Worm (Caenorhabditis elegans): ENCODE data around the gene suf-1.

The suf-1 gene

DNA sequence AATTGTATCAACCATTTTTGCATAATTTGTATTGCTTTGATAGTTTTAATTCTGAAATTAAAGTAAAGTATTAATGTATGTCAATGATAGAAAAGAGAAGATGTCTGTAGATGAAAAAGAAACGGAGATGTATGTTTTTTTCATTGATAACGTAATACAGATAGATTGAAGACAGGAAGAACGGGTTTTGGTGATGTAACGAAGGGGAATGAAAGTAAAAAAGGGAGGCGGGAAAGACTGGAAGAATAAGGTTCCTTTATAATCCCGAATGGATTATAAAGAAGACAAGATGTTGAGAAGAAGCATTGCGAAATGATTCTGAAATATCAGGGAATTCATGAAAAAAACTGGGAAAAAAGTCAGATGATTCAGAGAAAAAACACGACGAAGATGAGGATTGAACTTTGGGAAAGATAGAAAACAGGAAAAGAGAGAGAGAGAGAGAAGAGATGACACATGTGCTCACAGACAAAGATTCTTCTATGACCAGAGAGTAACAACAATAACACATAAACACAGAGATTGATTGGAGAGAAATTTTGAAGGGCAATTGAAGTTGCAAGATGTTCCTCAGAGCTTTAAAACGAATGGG lies 18.5 kb upstream of the suf-1 start, which contains the start of gene F54C9.11:
TSS of gene F54C9.11 (minus strand) at position 51 of the 592 bp plus-strand sequence.
- no peak for TF ChIP-seq Y22D7AL.16 (tag; optimal IDR thresholded peaks at IDR 0.05)
- no peak for TF ChIP-seq ama-1 (optimal IDR thresholded peaks at IDR 0.05)
- no peak for TF ChIP-seq ceh-9 (tag; optimal IDR thresholded peaks at IDR 0.05)
- no peak for TF ChIP-seq che-1 (tag; optimal IDR thresholded peaks at IDR 0.05)
- TF ChIP-seq dmd-4 (tag; optimal IDR thresholded peaks at IDR 0.05; ENCODE audit: borderline replicate concordance) = no peak
- no peak for TF ChIP-seq hlh-30 (tag; optimal IDR thresholded peaks at IDR 0.05; ENCODE audit: insufficient read depth)
- TF ChIP-seq ceh-6 (GFP tag; optimal IDR thresholded peaks at IDR 0.05) = no peak
- no peak for TF ChIP-seq T23F11.4 (GFP tag; optimal IDR thresholded peaks at IDR 0.05)

DNA sequence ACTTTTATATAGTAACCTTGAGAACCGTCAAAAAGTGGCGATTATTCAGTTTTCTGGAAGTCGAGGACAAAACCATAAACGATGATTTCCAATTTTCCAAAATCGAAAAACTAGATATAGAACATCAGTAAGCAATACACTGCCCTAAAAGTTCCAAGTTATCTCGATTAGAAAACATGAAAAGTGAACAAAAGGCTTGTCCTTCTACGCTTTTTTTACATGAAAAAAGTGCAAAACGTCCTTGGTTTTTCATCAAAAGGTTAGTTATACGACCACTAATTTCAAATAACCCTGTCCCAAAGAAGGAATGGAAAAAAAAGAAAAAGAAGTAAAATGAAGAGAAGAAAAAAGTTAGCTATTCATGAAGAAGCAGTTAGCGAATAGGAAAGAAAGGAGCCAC lies 17.7 kb upstream of the suf-1 start:
- no peak for TF ChIP-seq hlh-15 (tag; optimal IDR thresholded peaks at IDR 0.05)
- no peak for TF ChIP-seq dmd-4 (tag; optimal IDR thresholded peaks at IDR 0.05; ENCODE audit: borderline replicate concordance)
- TF ChIP-seq lin-11 (tag; optimal IDR thresholded peaks at IDR 0.05) = no peak
- no peak for TF ChIP-seq F13H6.1 (tag; optimal IDR thresholded peaks at IDR 0.05)
- TF ChIP-seq ceh-9 (tag; optimal IDR thresholded peaks at IDR 0.05) = no peak
- no peak for TF ChIP-seq ref-2 (tag; optimal IDR thresholded peaks at IDR 0.05)
- no peak for TF ChIP-seq ceh-6 (GFP tag; optimal IDR thresholded peaks at IDR 0.05)
- TF ChIP-seq pros-1 (tag; optimal IDR thresholded peaks at IDR 0.05) = no peak
- TF ChIP-seq eyg-1 (tag; optimal IDR thresholded peaks at IDR 0.05) = no peak

DNA sequence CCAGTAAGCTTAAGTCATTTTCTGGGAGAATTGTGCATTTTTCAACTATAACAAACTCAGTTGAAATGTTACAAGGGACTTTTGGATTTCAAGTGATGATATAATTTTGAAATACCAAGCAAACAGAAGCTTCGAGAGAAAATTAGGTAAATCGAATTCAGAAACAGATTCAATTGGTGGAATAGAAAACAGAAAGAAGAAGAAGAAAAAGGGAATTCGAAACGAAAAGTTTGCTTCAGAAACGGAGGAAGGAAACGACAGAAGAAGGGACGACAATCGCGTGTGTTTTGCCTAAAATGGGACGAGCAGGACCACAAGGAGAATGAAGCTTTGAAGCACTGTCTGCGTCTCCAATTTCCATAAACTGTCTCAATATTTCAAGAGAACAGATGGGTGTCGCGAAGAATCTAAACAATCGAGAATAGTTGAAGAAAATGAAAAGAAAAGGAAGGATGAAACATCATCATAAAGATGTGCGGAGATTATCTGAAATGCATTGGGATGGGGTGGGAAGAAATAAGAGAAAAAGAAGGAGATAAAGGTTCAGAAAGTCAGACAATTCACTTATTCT lies 15.9 kb upstream of the suf-1 start:
- TF ChIP-seq ceh-31 (tag; optimal IDR thresholded peaks at IDR 0.05) (peak; percentile 54), T23F11.4 (GFP tag; optimal IDR thresholded peaks at IDR 0.05) (no peak), ceh-18 (tag; optimal IDR thresholded peaks at IDR 0.05) (no peak), ref-2 (tag; optimal IDR thresholded peaks at IDR 0.05) (no peak), unc-42 (tag; optimal IDR thresholded peaks at IDR 0.05) (peak; percentile 96), hlh-15 (tag; optimal IDR thresholded peaks at IDR 0.05) (no peak)

DNA sequence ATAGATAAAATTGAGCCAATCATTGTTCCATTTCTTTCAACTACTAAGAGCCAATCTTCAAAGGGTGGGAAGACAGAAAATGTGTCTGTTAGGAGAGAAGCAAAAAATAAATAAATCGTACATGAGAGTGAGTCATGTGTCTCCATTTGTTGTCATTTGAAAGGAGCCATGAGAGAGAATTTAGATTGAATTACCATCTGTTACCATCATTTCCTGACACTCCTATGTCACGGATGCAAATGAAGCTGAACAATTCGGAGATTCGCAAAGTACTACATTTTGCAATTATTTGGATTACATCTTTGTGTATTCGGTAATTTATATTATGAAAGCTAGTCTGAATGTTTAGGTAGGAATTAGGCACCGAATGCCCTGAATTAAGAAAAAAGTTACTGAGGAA lies 15.2 kb upstream of the suf-1 start:
- TF ChIP-seq tbx-7 (tag; optimal IDR thresholded peaks at IDR 0.05) (no peak), unc-42 (tag; optimal IDR thresholded peaks at IDR 0.05) (peak; percentile 81)

DNA sequence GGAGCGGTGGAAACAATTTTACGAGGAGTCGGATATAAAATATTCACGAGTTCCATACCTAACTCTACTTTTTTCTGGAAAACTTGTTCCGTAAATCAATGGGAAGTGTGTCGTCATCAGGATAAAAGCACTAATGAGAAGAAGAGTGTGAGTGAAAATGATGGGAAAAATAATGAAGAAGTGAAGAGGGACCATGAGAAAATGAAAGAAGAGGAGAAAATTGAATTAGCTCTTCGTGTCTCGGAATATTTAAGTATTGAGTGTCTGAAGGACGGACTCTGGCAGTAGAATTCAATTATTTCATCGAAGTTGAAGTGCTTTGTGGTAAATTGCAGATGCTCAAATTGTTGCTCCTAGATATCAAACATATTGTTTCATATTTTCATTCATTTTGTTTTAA lies 14.4 kb upstream of the suf-1 start:
- TF ChIP-seq sox-2 (GFP tag; IDR thresholded peaks at IDR 0.05) = no peak
- TF ChIP-seq ceh-31 (tag; optimal IDR thresholded peaks at IDR 0.05) = peak; percentile 81
- TF ChIP-seq unc-42 (tag; optimal IDR thresholded peaks at IDR 0.05) = peak; percentile 99
- peak; percentile 53 for TF ChIP-seq ceh-14 (tag; optimal IDR thresholded peaks at IDR 0.05)

DNA sequence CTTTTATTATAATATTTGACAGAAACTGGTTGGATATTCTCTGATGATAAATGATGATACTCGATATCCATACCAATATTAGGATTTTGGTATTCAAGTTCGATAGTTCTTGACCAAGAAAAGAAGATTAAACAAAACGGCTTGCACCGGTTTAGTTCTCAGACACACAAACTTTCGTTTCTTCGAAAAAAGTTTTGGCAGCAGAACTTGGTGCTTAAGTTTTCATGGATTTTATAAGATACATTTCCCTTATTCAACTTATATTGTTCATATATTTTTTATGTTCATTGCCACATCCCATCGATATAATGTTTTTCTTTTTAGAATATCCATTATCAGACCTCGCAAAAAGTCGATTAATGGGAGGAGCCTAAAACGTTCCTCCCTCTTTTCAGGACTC lies 13.0 kb upstream of the suf-1 start, which contains the start of gene aptf-4:
TSS of gene aptf-4 (plus strand) at position 301 of the 400 bp plus-strand sequence.
- TF ChIP-seq hlh-30 (tag; optimal IDR thresholded peaks at IDR 0.05; ENCODE audit: insufficient read depth) (no peak), ets-4 (tag; optimal IDR thresholded peaks at IDR 0.05) (no peak), nhr-11 (tag; optimal IDR thresholded peaks at IDR 0.05) (no peak), fax-1 (tag; optimal IDR thresholded peaks at IDR 0.05) (no peak)

DNA sequence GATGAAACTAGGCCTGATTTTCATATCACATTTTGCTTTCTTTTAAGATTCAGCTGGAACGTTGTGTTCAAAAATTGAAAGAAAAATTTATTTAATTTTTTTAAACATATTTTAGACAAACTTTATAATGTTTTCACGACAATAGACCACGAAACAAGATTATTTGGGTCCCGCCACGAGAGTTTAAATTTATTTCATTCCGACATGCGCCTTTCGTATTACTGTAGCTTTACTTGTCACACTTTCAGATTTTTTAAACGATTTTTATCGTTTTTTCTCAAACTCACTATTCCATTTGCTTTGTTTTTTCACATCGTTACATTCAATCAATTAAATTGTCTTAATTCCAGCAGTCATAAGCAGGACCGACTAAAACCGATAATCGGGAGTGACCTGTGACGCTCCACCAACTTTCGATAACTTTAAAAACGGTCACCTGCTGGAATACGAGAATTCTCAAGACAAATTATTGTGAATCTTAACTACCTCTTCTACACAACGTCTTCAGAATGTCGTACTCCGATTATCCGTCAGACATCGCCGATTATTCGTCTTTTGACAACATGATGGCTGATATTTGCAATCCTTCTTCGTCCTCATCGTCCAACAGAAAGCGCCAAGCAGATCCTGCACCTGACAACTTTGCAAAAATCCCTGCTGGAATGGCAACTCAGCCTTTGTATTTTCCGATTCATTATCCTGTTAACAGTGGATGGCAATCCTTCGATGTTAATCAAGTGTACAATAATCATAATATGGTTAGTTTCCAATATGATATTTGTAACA lies 9.6 kb upstream of the suf-1 start, which contains the start of gene aptf-3:
TSS of gene aptf-3 (plus strand) at position 351 of the 786 bp plus-strand sequence.
- TF ChIP-seq syd-9 (tag; optimal IDR thresholded peaks at IDR 0.05) = no peak
- no peak for TF ChIP-seq pros-1 (tag; optimal IDR thresholded peaks at IDR 0.05)
- TF ChIP-seq ceh-22 (tag; optimal IDR thresholded peaks at IDR 0.05) = no peak
- no peak for TF ChIP-seq Y22D7AL.16 (tag; optimal IDR thresholded peaks at IDR 0.05)
- TF ChIP-seq ceh-31 (tag; optimal IDR thresholded peaks at IDR 0.05) = no peak
- TF ChIP-seq hlh-13 (GFP tag; optimal IDR thresholded peaks at IDR 0.05) = no peak
- no peak for TF ChIP-seq lin-11 (tag; optimal IDR thresholded peaks at IDR 0.05)
- TF ChIP-seq npax-4 (tag; optimal IDR thresholded peaks at IDR 0.05) = no peak
